Comparison of ENCODE assay signal across 1 fruit fly cellular context in genomic region chr3L:3760395-3760997, dm6.
A peak's percentile ranks its signal among the peaks of the same experiment; 100 is the strongest.
TF ChIP-seq lines count a peak whose summit lies in the region.

No protein-coding gene starts in this region.

TF ChIP-seq in whole organism, embryonic, 481 proteins besides CTCF, POLR2A, EP300 and RAD21 (continued from another document and continues in another):
- TF ChIP-seq bab2 (GFP tag; optimal IDR thresholded peaks at IDR 0.05; lab: Kevin White, UChicago) = peak; percentile 16
- no peak for TF ChIP-seq Dll (GFP tag; IDR thresholded peaks at IDR 0.05; lab: Robert Waterston, UW; ENCODE audit: partially characterized antibody)
- TF ChIP-seq bowl (GFP tag; IDR thresholded peaks at IDR 0.05; lab: Robert Waterston, UW) = no peak
- TF ChIP-seq CG5245 (GFP tag; optimal IDR thresholded peaks at IDR 0.05; lab: Kevin White, UChicago) = no peak
- no peak for TF ChIP-seq Lpt (GFP tag; optimal IDR thresholded peaks at IDR 0.05; lab: Kevin White, UChicago)
- no peak for TF ChIP-seq CG10654 (GFP tag; optimal IDR thresholded peaks at IDR 0.05; lab: Kevin White, UChicago)
- no peak for TF ChIP-seq ken (GFP tag; IDR thresholded peaks at IDR 0.05; lab: Robert Waterston, UW)
- TF ChIP-seq TFAM (GFP tag; optimal IDR thresholded peaks at IDR 0.05; lab: Kevin White, UChicago) = no peak
- TF ChIP-seq CG10543 (GFP tag; optimal IDR thresholded peaks at IDR 0.05; lab: Kevin White, UChicago) = peak; percentile 49
- no peak for TF ChIP-seq salm (tag; optimal IDR thresholded peaks at IDR 0.05; lab: Kevin White, UChicago)
- peak; percentile 22; the same call in 1 of the 2 replicates for TF ChIP-seq HLH3B (GFP tag; IDR thresholded peaks at IDR 0.05; lab: Robert Waterston, UW)
- TF ChIP-seq CG31441 (GFP tag; IDR thresholded peaks at IDR 0.05; lab: Robert Waterston, UW) = no peak
- TF ChIP-seq CG1832 (GFP tag; optimal IDR thresholded peaks at IDR 0.05; lab: Kevin White, UChicago) = no peak
- no peak for TF ChIP-seq CG12219 (GFP tag; optimal IDR thresholded peaks at IDR 0.05; lab: Kevin White, UChicago)
- no peak for TF ChIP-seq pfk (GFP tag; optimal IDR thresholded peaks at IDR 0.05; lab: Kevin White, UChicago)
- TF ChIP-seq amos (GFP tag; IDR thresholded peaks at IDR 0.05; lab: Robert Waterston, UW; ENCODE audit: partially characterized antibody) = no peak
- no peak for TF ChIP-seq Dfd (GFP tag; optimal IDR thresholded peaks at IDR 0.05; lab: Kevin White, UChicago)
- no peak for TF ChIP-seq tx (GFP tag; optimal IDR thresholded peaks at IDR 0.05; lab: Kevin White, UChicago)
- peak; percentile 15 for TF ChIP-seq tin (GFP tag; optimal IDR thresholded peaks at IDR 0.05; lab: Kevin White, UChicago)
- TF ChIP-seq chif (GFP tag; optimal IDR thresholded peaks at IDR 0.05; lab: Kevin White, UChicago) = peak in 1 of 2 experiments; percentile 15
- TF ChIP-seq Fer2 (tag; optimal IDR thresholded peaks at IDR 0.05; lab: Kevin White, UChicago) = no peak
- TF ChIP-seq inv (GFP tag; IDR thresholded peaks at IDR 0.05; lab: Robert Waterston, UW; ENCODE audit: partially characterized antibody) = no peak
- TF ChIP-seq sens (GFP tag; lab: Kevin White, UChicago) = peak; percentile 69
- TF ChIP-seq CG34376 (GFP tag; optimal IDR thresholded peaks at IDR 0.05; lab: Kevin White, UChicago) = no peak
- no peak for TF ChIP-seq toy (GFP tag; IDR thresholded peaks at IDR 0.05; lab: Robert Waterston, UW)
- peak; percentile 46; the same call in 1 of the 3 replicates for TF ChIP-seq zfh1 (GFP tag; IDR thresholded peaks at IDR 0.05; lab: Robert Waterston, UW)
- TF ChIP-seq GATAe (GFP tag; conservative IDR thresholded peaks at IDR 0.05; lab: Robert Waterston, UW) = no peak
- TF ChIP-seq onecut (GFP tag; IDR thresholded peaks at IDR 0.05; lab: Robert Waterston, UW) = no peak
- no peak for TF ChIP-seq E2f2 (GFP tag; IDR thresholded peaks at IDR 0.05; lab: Robert Waterston, UW)
- TF ChIP-seq CG18011 (GFP tag; optimal IDR thresholded peaks at IDR 0.05; lab: Kevin White, UChicago) = no peak
- TF ChIP-seq CG15479 (GFP tag; optimal IDR thresholded peaks at IDR 0.05; lab: Kevin White, UChicago) = no peak
- peak; percentile 13 for TF ChIP-seq Myb (GFP tag; optimal IDR thresholded peaks at IDR 0.05; lab: Kevin White, UChicago)
- no peak for TF ChIP-seq CG16813 (GFP tag; IDR thresholded peaks at IDR 0.05; lab: Robert Waterston, UW; ENCODE audit: partially characterized antibody)
- no peak for TF ChIP-seq CG14860 (GFP tag; IDR thresholded peaks at IDR 0.05; lab: Robert Waterston, UW; ENCODE audit: partially characterized antibody)
- peak; percentile 0 for TF ChIP-seq phol (tag; optimal IDR thresholded peaks at IDR 0.05; lab: Kevin White, UChicago)
- no peak for TF ChIP-seq CG7928 (GFP tag; optimal IDR thresholded peaks at IDR 0.05; lab: Kevin White, UChicago)
- TF ChIP-seq CG4854 (GFP tag; optimal IDR thresholded peaks at IDR 0.05; lab: Kevin White, UChicago) = no peak
- peak; percentile 59 for TF ChIP-seq Atf6 (GFP tag; IDR thresholded peaks at IDR 0.05; lab: Robert Waterston, UW)
- peak; percentile 22 for TF ChIP-seq ind (GFP tag; optimal IDR thresholded peaks at IDR 0.05; lab: Kevin White, UChicago)
- TF ChIP-seq exex (tag; optimal IDR thresholded peaks at IDR 0.05; lab: Kevin White, UChicago) = no peak
- TF ChIP-seq sisA (GFP tag; IDR thresholded peaks at IDR 0.05; lab: Robert Waterston, UW) = no peak
- TF ChIP-seq Ptx1 (GFP tag; IDR thresholded peaks at IDR 0.05; lab: Robert Waterston, UW) = peak; percentile 64
- TF ChIP-seq YL-1 (GFP tag; optimal IDR thresholded peaks at IDR 0.05; lab: Kevin White, UChicago) = no peak
- TF ChIP-seq CG7556 (GFP tag; optimal IDR thresholded peaks at IDR 0.05; lab: Kevin White, UChicago) = peak; percentile 4
- no peak for TF ChIP-seq unpg (GFP tag; optimal IDR thresholded peaks at IDR 0.05; lab: Kevin White, UChicago)
- TF ChIP-seq fd64A (GFP tag; optimal IDR thresholded peaks at IDR 0.05; lab: Kevin White, UChicago) = no peak
- TF ChIP-seq slbo (GFP tag; IDR thresholded peaks at IDR 0.05; lab: Robert Waterston, UW) = peak; percentile 68
- TF ChIP-seq CG18476 (GFP tag; optimal IDR thresholded peaks at IDR 0.05; lab: Kevin White, UChicago) = no peak
- TF ChIP-seq CG16863 (GFP tag; optimal IDR thresholded peaks at IDR 0.05; lab: Kevin White, UChicago) = no peak
- TF ChIP-seq CG11456 (GFP tag; IDR thresholded peaks at IDR 0.05; lab: Robert Waterston, UW) = peak; percentile 69
- TF ChIP-seq repo (GFP tag; optimal IDR thresholded peaks at IDR 0.05; lab: Kevin White, UChicago) = no peak
- TF ChIP-seq cad (GFP tag; optimal IDR thresholded peaks at IDR 0.05; lab: Kevin White, UChicago) = no peak
- no peak for TF ChIP-seq danr (GFP tag; IDR thresholded peaks at IDR 0.05; lab: Robert Waterston, UW)
- no peak for TF ChIP-seq Awh (GFP tag; IDR thresholded peaks at IDR 0.05; lab: Robert Waterston, UW)
- TF ChIP-seq CG13894 (tag; optimal IDR thresholded peaks at IDR 0.05; lab: Kevin White, UChicago) = peak; percentile 35
- TF ChIP-seq twi (tag; optimal IDR thresholded peaks at IDR 0.05; lab: Kevin White, UChicago) = no peak
- no peak for TF ChIP-seq dmrt11E (tag; optimal IDR thresholded peaks at IDR 0.05; lab: Kevin White, UChicago)
- TF ChIP-seq CG13775 (GFP tag; optimal IDR thresholded peaks at IDR 0.05; lab: Kevin White, UChicago) = no peak
- no peak for TF ChIP-seq wor (GFP tag; IDR thresholded peaks at IDR 0.05; lab: Robert Waterston, UW)
- TF ChIP-seq fd96Cb (tag; optimal IDR thresholded peaks at IDR 0.05; lab: Kevin White, UChicago) = no peak
- TF ChIP-seq CG10366 (GFP tag; IDR thresholded peaks at IDR 0.05; lab: Robert Waterston, UW) = no peak; the same call in 1 of the 2 replicates
- no peak for TF ChIP-seq Kr (GFP tag; optimal IDR thresholded peaks at IDR 0.05; lab: Kevin White, UChicago)
- TF ChIP-seq fu2 (GFP tag; optimal IDR thresholded peaks at IDR 0.05; lab: Kevin White, UChicago) = no peak
- peak; percentile 3 for TF ChIP-seq eyg (GFP tag; optimal IDR thresholded peaks at IDR 0.05; lab: Kevin White, UChicago)
- no peak for TF ChIP-seq her (GFP tag; optimal IDR thresholded peaks at IDR 0.05; lab: Kevin White, UChicago)
- TF ChIP-seq slp2 (GFP tag; optimal IDR thresholded peaks at IDR 0.05; lab: Kevin White, UChicago) = no peak
- no peak for TF ChIP-seq CG7745 (tag; optimal IDR thresholded peaks at IDR 0.05; lab: Kevin White, UChicago)
- TF ChIP-seq CG9932 (GFP tag; IDR thresholded peaks at IDR 0.05; lab: Robert Waterston, UW) = peak; percentile 74
- no peak for TF ChIP-seq pita (GFP tag; optimal IDR thresholded peaks at IDR 0.05; lab: Kevin White, UChicago)
- TF ChIP-seq CG6272 (GFP tag; IDR thresholded peaks at IDR 0.05; lab: Robert Waterston, UW) = no peak
- no peak for TF ChIP-seq lola (GFP tag; optimal IDR thresholded peaks at IDR 0.05; lab: Kevin White, UChicago)
- TF ChIP-seq CG4328 (GFP tag; optimal IDR thresholded peaks at IDR 0.05; lab: Kevin White, UChicago) = no peak
- TF ChIP-seq CG10979 (tag; optimal IDR thresholded peaks at IDR 0.05; lab: Kevin White, UChicago) = no peak
- no peak for TF ChIP-seq gfzf (GFP tag; optimal IDR thresholded peaks at IDR 0.05; lab: Kevin White, UChicago)
- peak; percentile 35 for TF ChIP-seq Sox102F (GFP tag; optimal IDR thresholded peaks at IDR 0.05; lab: Kevin White, UChicago)
- TF ChIP-seq klu (GFP tag; IDR thresholded peaks at IDR 0.05; lab: Robert Waterston, UW) = no peak
- TF ChIP-seq luna (GFP tag; optimal IDR thresholded peaks at IDR 0.05; lab: Kevin White, UChicago) = no peak
- no peak for TF ChIP-seq CG10462 (GFP tag; optimal IDR thresholded peaks at IDR 0.05; lab: Kevin White, UChicago)
- TF ChIP-seq lmd (GFP tag; IDR thresholded peaks at IDR 0.05; lab: Robert Waterston, UW) = peak; percentile 58
- TF ChIP-seq crol (GFP tag; IDR thresholded peaks at IDR 0.05; lab: Robert Waterston, UW) = peak; percentile 71
- TF ChIP-seq CG12071 (GFP tag; optimal IDR thresholded peaks at IDR 0.05; lab: Kevin White, UChicago) = peak; percentile 46
- no peak for TF ChIP-seq HLH54F (GFP tag; optimal IDR thresholded peaks at IDR 0.05; lab: Kevin White, UChicago)
- TF ChIP-seq crc (GFP tag; optimal IDR thresholded peaks at IDR 0.05; lab: Kevin White, UChicago) = peak; percentile 30
- TF ChIP-seq CG4360 (GFP tag; IDR thresholded peaks at IDR 0.05; lab: Robert Waterston, UW) = no peak
- no peak for TF ChIP-seq hb (GFP tag; IDR thresholded peaks at IDR 0.05; lab: Robert Waterston, UW; ENCODE audit: partially characterized antibody)
- no peak for TF ChIP-seq dm (GFP tag; optimal IDR thresholded peaks at IDR 0.05; lab: Kevin White, UChicago)
- no peak for TF ChIP-seq CG15696 (tag; optimal IDR thresholded peaks at IDR 0.05; lab: Kevin White, UChicago)
- 0 out of 3 replicates have a peak, but pooled peaks have one; percentile 18 for TF ChIP-seq CG7357 (GFP tag; IDR thresholded peaks at IDR 0.05; lab: Robert Waterston, UW)
- no peak for TF ChIP-seq stwl (tag; optimal IDR thresholded peaks at IDR 0.05; lab: Kevin White, UChicago)
- no peak; the same call in 2 of the 3 replicates for TF ChIP-seq CG14050 (GFP tag; IDR thresholded peaks at IDR 0.05; lab: Robert Waterston, UW)
- TF ChIP-seq pnt (GFP tag; optimal IDR thresholded peaks at IDR 0.05; lab: Kevin White, UChicago) = no peak
- peak; percentile 30 for TF ChIP-seq caup (GFP tag; optimal IDR thresholded peaks at IDR 0.05; lab: Kevin White, UChicago; ENCODE audit: severe bottlenecking)
- TF ChIP-seq Xrp1 (GFP tag; IDR thresholded peaks at IDR 0.05; lab: Robert Waterston, UW) = no peak
- TF ChIP-seq vfl (GFP tag; optimal IDR thresholded peaks at IDR 0.05; lab: Kevin White, UChicago) = no peak
- TF ChIP-seq Xbp1 (GFP tag; optimal IDR thresholded peaks at IDR 0.05; lab: Kevin White, UChicago) = peak; percentile 9
- TF ChIP-seq Dad (GFP tag; optimal IDR thresholded peaks at IDR 0.05; lab: Kevin White, UChicago) = no peak
- no peak for TF ChIP-seq sna (GFP tag; IDR thresholded peaks at IDR 0.05; lab: Robert Waterston, UW; ENCODE audit: partially characterized antibody)
- TF ChIP-seq jigr1 (GFP tag; IDR thresholded peaks at IDR 0.05; lab: Robert Waterston, UW) = no peak
- TF ChIP-seq CG1603 (tag; optimal IDR thresholded peaks at IDR 0.05; lab: Kevin White, UChicago) = no peak
- no peak for TF ChIP-seq Deaf1 (tag; optimal IDR thresholded peaks at IDR 0.05; lab: Kevin White, UChicago)
- peak; percentile 50 for TF ChIP-seq ems (GFP tag; optimal IDR thresholded peaks at IDR 0.05; lab: Kevin White, UChicago)
- TF ChIP-seq CG17568 (GFP tag; optimal IDR thresholded peaks at IDR 0.05; lab: Kevin White, UChicago) = no peak
- TF ChIP-seq MBD-R2 (GFP tag; IDR thresholded peaks at IDR 0.05; lab: Robert Waterston, UW) = 0 out of 2 replicates have a peak, but pooled peaks have one; percentile 23
- no peak for TF ChIP-seq gsb-n (tag; optimal IDR thresholded peaks at IDR 0.05; lab: Kevin White, UChicago)
- TF ChIP-seq C15 (GFP tag; IDR thresholded peaks at IDR 0.05; lab: Robert Waterston, UW) = no peak
- TF ChIP-seq ham (GFP tag; IDR thresholded peaks at IDR 0.05; lab: Robert Waterston, UW) = no peak
- no peak for TF ChIP-seq Vsx1 (GFP tag; optimal IDR thresholded peaks at IDR 0.05; lab: Kevin White, UChicago)
- no peak for TF ChIP-seq CG14441 (GFP tag; IDR thresholded peaks at IDR 0.05; lab: Robert Waterston, UW)
- peak; percentile 38 for TF ChIP-seq pho (GFP tag; optimal IDR thresholded peaks at IDR 0.05; lab: Kevin White, UChicago)
- TF ChIP-seq ttk (GFP tag; IDR thresholded peaks at IDR 0.05; lab: Robert Waterston, UW) = no peak
- TF ChIP-seq pb (GFP tag; optimal IDR thresholded peaks at IDR 0.05; lab: Kevin White, UChicago) = no peak
- TF ChIP-seq Ada2b (GFP tag; IDR thresholded peaks at IDR 0.05; lab: Robert Waterston, UW) = peak; percentile 25; the same call in 1 of the 2 replicates
- TF ChIP-seq zen (tag; optimal IDR thresholded peaks at IDR 0.05; lab: Kevin White, UChicago) = no peak
- no peak for TF ChIP-seq da (GFP tag; optimal IDR thresholded peaks at IDR 0.05; lab: Kevin White, UChicago)
- TF ChIP-seq PHDP (tag; optimal IDR thresholded peaks at IDR 0.05; lab: Kevin White, UChicago) = peak; percentile 60
- peak; percentile 43 for TF ChIP-seq dmrt99B (tag; optimal IDR thresholded peaks at IDR 0.05; lab: Kevin White, UChicago)
- peak; percentile 1 for TF ChIP-seq Sox100B (GFP tag; optimal IDR thresholded peaks at IDR 0.05; lab: Kevin White, UChicago)
- TF ChIP-seq Bteb2 (GFP tag; optimal IDR thresholded peaks at IDR 0.05; lab: Kevin White, UChicago) = peak; percentile 31
- TF ChIP-seq HmgD (GFP tag; optimal IDR thresholded peaks at IDR 0.05; lab: Kevin White, UChicago) = no peak
- no peak for TF ChIP-seq Hey (tag; optimal IDR thresholded peaks at IDR 0.05; lab: Kevin White, UChicago)
- TF ChIP-seq nerfin-1 (tag; optimal IDR thresholded peaks at IDR 0.05; lab: Kevin White, UChicago) = no peak
- TF ChIP-seq D (optimal IDR thresholded peaks at IDR 0.05; lab: Kevin White, UChicago) = no peak
- TF ChIP-seq D (GFP tag; optimal IDR thresholded peaks at IDR 0.05; lab: Kevin White, UChicago) = no peak
- no peak for TF ChIP-seq Doc3 (GFP tag; IDR thresholded peaks at IDR 0.05; lab: Robert Waterston, UW; ENCODE audit: partially characterized antibody)
- no peak for TF ChIP-seq h (optimal IDR thresholded peaks at IDR 0.05; lab: Kevin White, UChicago)
- TF ChIP-seq CG5180 (GFP tag; optimal IDR thresholded peaks at IDR 0.05; lab: Kevin White, UChicago) = no peak
- no peak for TF ChIP-seq CG42726 (GFP tag; IDR thresholded peaks at IDR 0.05; lab: Robert Waterston, UW; ENCODE audit: partially characterized antibody)
- TF ChIP-seq yki (optimal IDR thresholded peaks at IDR 0.05; lab: Kevin White, UChicago) = no peak
- TF ChIP-seq lov (optimal IDR thresholded peaks at IDR 0.05; lab: Kevin White, UChicago) = no peak
- no peak for TF ChIP-seq lov (GFP tag; IDR thresholded peaks at IDR 0.05; lab: Robert Waterston, UW)
- no peak for TF ChIP-seq Bgb (GFP tag; IDR thresholded peaks at IDR 0.05; lab: Robert Waterston, UW; ENCODE audit: partially characterized antibody)
- TF ChIP-seq CG7963 (GFP tag; IDR thresholded peaks at IDR 0.05; lab: Robert Waterston, UW; ENCODE audit: partially characterized antibody) = no peak
- no peak for TF ChIP-seq Oaz (GFP tag; IDR thresholded peaks at IDR 0.05; lab: Robert Waterston, UW)
- peak; percentile 19 for TF ChIP-seq Hsf (GFP tag; optimal IDR thresholded peaks at IDR 0.05; lab: Kevin White, UChicago)
- TF ChIP-seq ato (GFP tag; IDR thresholded peaks at IDR 0.05; lab: Robert Waterston, UW; ENCODE audit: partially characterized antibody) = no peak
- no peak for TF ChIP-seq CG10959 (GFP tag; IDR thresholded peaks at IDR 0.05; lab: Robert Waterston, UW)
- TF ChIP-seq tup (GFP tag; optimal IDR thresholded peaks at IDR 0.05; lab: Kevin White, UChicago) = no peak
